Worm (Caenorhabditis elegans) whole organism, midembryonic: ENCODE data around the gene cya-1.

Experiments
- cog-1 ChIP-seq: sonication (generic microtip); optimal IDR thresholded peaks from 2 replicates; lab custom pipeline; 2016; ENCODE audit warnings: missing genetic modification characterization, missing compliant biosample characterization
- med-1 ChIP-seq: sonication (generic microtip); optimal IDR thresholded peaks from 2 replicates; lab custom pipeline; 2017; ENCODE audit warnings: missing genetic modification characterization, mild to moderate bottlenecking, missing compliant biosample characterization, antibody characterized with exemption, missing genetic modification reagents; ENCODE audit not compliant: insufficient read depth
- ref-1 ChIP-seq: fragments of 200-800 bp; sonication (Bioruptor generic); conservative IDR thresholded peaks from 2 replicates; pipeline ENCODE4 v1.3.6; 2022; ENCODE audit warnings: missing genetic modification reagents, missing genetic modification characterization, missing compliant biosample characterization
- tab-1 ChIP-seq: fragments of 200-800 bp; sonication (Bioruptor generic); IDR thresholded peaks from 2 replicates; pipeline ENCODE4 v1.3.6; 2022; ENCODE audit warnings: missing genetic modification characterization, missing compliant biosample characterization
- ztf-23 ChIP-seq: fragments of 200-800 bp; sonication (Bioruptor generic); IDR thresholded peaks from 2 replicates; pipeline ENCODE4 v1.3.6; 2022; ENCODE audit warnings: missing genetic modification reagents, missing genetic modification characterization, missing compliant biosample characterization
- ztf-29 ChIP-seq: fragments of 200-800 bp; sonication (Bioruptor generic); IDR thresholded peaks from 2 replicates; pipeline ENCODE4 v1.3.6; 2022; ENCODE audit warnings: missing genetic modification reagents, missing genetic modification characterization, missing compliant biosample characterization

ce11 chrIII:9152950-9153349 is 43.9 kb upstream of the cya-1 start:
- TF ChIP-seq med-1 (GFP tag; lab: Kevin White, UChicago): no peak
- TF ChIP-seq tab-1 (GFP tag; lab: Robert Waterston, UW): no peak
- TF ChIP-seq ref-1 (GFP tag; lab: Robert Waterston, UW): no peak
- no peak for TF ChIP-seq ztf-23
- no peak for TF ChIP-seq cog-1 (tag; lab: Kevin White, UChicago)
- no peak for TF ChIP-seq ztf-29 (GFP tag; lab: Robert Waterston, UW)
